Fruit fly (Drosophila melanogaster) whole organism, adult: ENCODE results near the gene H.

Experiments used
- CG7045 ChIP-seq: fragments of 200-800 bp; sonication (Bioruptor generic); optimal IDR thresholded peaks from 2 replicates; lab custom pipeline; 2017; ENCODE audit warnings: missing biosample characterization, mild to moderate bottlenecking, missing genetic modification characterization
- Clk ChIP-seq: fragments of 200-800 bp; sonication (Bioruptor generic); optimal IDR thresholded peaks from 2 replicates; lab custom pipeline; 2017; ENCODE audit warnings: missing biosample characterization, missing genetic modification characterization
- ovo ChIP-seq: fragments of 200-800 bp; sonication (Bioruptor generic); optimal IDR thresholded peaks from 2 replicates; lab custom pipeline; 2016; ENCODE audit warnings: missing biosample characterization, missing genetic modification characterization
- pad ChIP-seq: fragments of 200-800 bp; sonication (Bioruptor generic); optimal IDR thresholded peaks from 3 replicates; lab custom pipeline; 2017; ENCODE audit warnings: missing biosample characterization, missing genetic modification characterization, mild to moderate bottlenecking, moderate library complexity, missing genetic modification reagents
- toe ChIP-seq: fragments of 200-800 bp; sonication (Bioruptor generic); optimal IDR thresholded peaks from 2 replicates; lab custom pipeline; 2016; ENCODE audit warnings: missing biosample characterization, missing genetic modification characterization

- no peak for TF ChIP-seq toe (GFP tag; lab: Kevin White, UChicago)
- TF ChIP-seq Clk (GFP tag; lab: Kevin White, UChicago): no peak
- TF ChIP-seq pad (GFP tag; lab: Kevin White, UChicago): no peak
- no peak for TF ChIP-seq ovo (GFP tag; lab: Kevin White, UChicago)
- TF ChIP-seq CG7045: no peak
Observed at dm6 chr3R:20617583-20617982, 4.2 kb upstream of the H start, which contains the start of gene CG5466.
